Fruit fly (Drosophila melanogaster) whole organism, embryonic: ENCODE results near the gene CG17666.

Experiments
- Abd-B ChIP-seq: fragments of 200-800 bp; sonication (Bioruptor generic); optimal IDR thresholded peaks from 2 replicates; lab custom pipeline; 2018; ENCODE audit warnings: missing biosample characterization, mild to moderate bottlenecking, missing genetic modification characterization, moderate library complexity
- Antp ChIP-seq: fragments of 200-800 bp; sonication (Bioruptor generic); optimal IDR thresholded peaks from 3 replicates; lab custom pipeline; 2016; ENCODE audit warnings: missing biosample characterization, missing genetic modification characterization
- Bdp1 ChIP-seq: fragments of 200-800 bp; sonication (Bioruptor generic); optimal IDR thresholded peaks from 3 replicates; lab custom pipeline; 2016; ENCODE audit warnings: missing biosample characterization, missing genetic modification characterization
- Blimp-1 ChIP-seq: fragments of 200-800 bp; sonication (Bioruptor generic); optimal IDR thresholded peaks from 3 replicates; lab custom pipeline; 2018; ENCODE audit warnings: missing biosample characterization, missing genetic modification characterization, mild to moderate bottlenecking, moderate library complexity, missing genetic modification reagents
- BtbVII ChIP-seq: fragments of 200-800 bp; sonication (Bioruptor generic); optimal IDR thresholded peaks from 3 replicates; lab custom pipeline; 2017; ENCODE audit warnings: missing biosample characterization, mild to moderate bottlenecking, missing genetic modification characterization
- CG10543 ChIP-seq: fragments of 200-800 bp; sonication (Bioruptor generic); optimal IDR thresholded peaks from 3 replicates; lab custom pipeline; 2017; ENCODE audit warnings: missing biosample characterization, mild to moderate bottlenecking, missing genetic modification characterization, moderate library complexity
- CG11695 ChIP-seq: fragments of 200-800 bp; sonication (Bioruptor generic); IDR thresholded peaks from 3 replicates; pipeline ENCODE4 v1.3.6; 2022; ENCODE audit warnings: missing biosample characterization, missing genetic modification characterization
- CG11723 ChIP-seq: fragments of 200-800 bp; sonication (Bioruptor generic); optimal IDR thresholded peaks from 2 replicates; lab custom pipeline; 2017; ENCODE audit warnings: missing biosample characterization, mild to moderate bottlenecking, missing genetic modification characterization
- CG13287 ChIP-seq: fragments of 200-800 bp; sonication (Bioruptor generic); IDR thresholded peaks from 2 replicates; pipeline ENCODE4 v1.3.6; 2022; ENCODE audit warnings: missing biosample characterization, missing genetic modification characterization; ENCODE audit not compliant: partially characterized antibody
- CG13775 ChIP-seq: fragments of 200-800 bp; sonication (Bioruptor generic); optimal IDR thresholded peaks from 3 replicates; lab custom pipeline; 2017; ENCODE audit warnings: missing biosample characterization, mild to moderate bottlenecking, missing genetic modification characterization
- CG14667 ChIP-seq: fragments of 200-800 bp; sonication (Bioruptor generic); IDR thresholded peaks from 2 replicates; pipeline ENCODE4 v1.3.6; 2022; ENCODE audit warnings: missing biosample characterization, missing genetic modification characterization
- CG15479 ChIP-seq: fragments of 200-800 bp; sonication (Bioruptor generic); optimal IDR thresholded peaks from 3 replicates; lab custom pipeline; 2019; ENCODE audit warnings: missing biosample characterization, mild to moderate bottlenecking, missing genetic modification characterization, moderate library complexity
- CG15514 ChIP-seq: fragments of 200-800 bp; sonication (Bioruptor generic); optimal IDR thresholded peaks from 3 replicates; lab custom pipeline; 2017; ENCODE audit warnings: missing biosample characterization, missing genetic modification characterization, mild to moderate bottlenecking, moderate library complexity, missing genetic modification reagents
- CG18262 ChIP-seq: fragments of 200-800 bp; optimal IDR thresholded peaks from 3 replicates; lab custom pipeline; 2019; ENCODE audit warnings: missing biosample characterization, mild to moderate bottlenecking, missing genetic modification characterization, moderate library complexity
- CG2116 ChIP-seq: fragments of 200-800 bp; sonication (Bioruptor generic); optimal IDR thresholded peaks from 3 replicates; lab custom pipeline; 2018; ENCODE audit warnings: missing biosample characterization, mild to moderate bottlenecking, missing genetic modification characterization
- CG30020 ChIP-seq: fragments of 200-800 bp; optimal IDR thresholded peaks from 2 replicates; lab custom pipeline; 2019; ENCODE audit warnings: missing biosample characterization, mild to moderate bottlenecking, missing genetic modification characterization, moderate library complexity
- CG3847 ChIP-seq: fragments of 200-800 bp; sonication (Bioruptor generic); IDR thresholded peaks from 2 replicates; pipeline ENCODE4 v1.3.6; 2022; ENCODE audit warnings: missing biosample characterization, missing genetic modification characterization
- CG4328 ChIP-seq: fragments of 200-800 bp; sonication (Bioruptor generic); optimal IDR thresholded peaks from 3 replicates; lab custom pipeline; 2017; ENCODE audit warnings: missing biosample characterization, missing genetic modification reagents, missing genetic modification characterization
- CG6175 ChIP-seq: fragments of 200-800 bp; sonication (Bioruptor generic); IDR thresholded peaks from 3 replicates; pipeline ENCODE4 v1.3.6; 2022; ENCODE audit warnings: missing biosample characterization, missing genetic modification characterization
- CG6654 ChIP-seq: fragments of 200-800 bp; sonication (Bioruptor generic); optimal IDR thresholded peaks from 2 replicates; lab custom pipeline; 2017; ENCODE audit warnings: missing biosample characterization, mild to moderate bottlenecking, missing genetic modification characterization
- CG7357 ChIP-seq: fragments of 200-800 bp; sonication (Bioruptor generic); IDR thresholded peaks from 3 replicates; pipeline ENCODE4 v1.3.6; 2022; ENCODE audit warnings: missing biosample characterization, missing genetic modification characterization
- CG7786 ChIP-seq: fragments of 200-800 bp; sonication (Bioruptor generic); optimal IDR thresholded peaks from 2 replicates; lab custom pipeline; 2016; ENCODE audit warnings: missing biosample characterization, missing genetic modification characterization
- CG8388 ChIP-seq: fragments of 200-800 bp; sonication (Bioruptor generic); optimal IDR thresholded peaks from 2 replicates; lab custom pipeline; 2019; ENCODE audit warnings: missing biosample characterization, mild to moderate bottlenecking, missing genetic modification characterization, moderate library complexity
- Dip3 ChIP-seq: fragments of 200-800 bp; sonication (Bioruptor generic); optimal IDR thresholded peaks from 3 replicates; lab custom pipeline; 2016; ENCODE audit warnings: missing biosample characterization, missing genetic modification characterization
- Dll ChIP-seq: fragments of 200-800 bp; sonication (Bioruptor generic); IDR thresholded peaks from 4 replicates; pipeline ENCODE4 v1.3.6; 2022; ENCODE audit warnings: missing biosample characterization, missing genetic modification characterization; ENCODE audit not compliant: partially characterized antibody
- Doc3 ChIP-seq: fragments of 200-800 bp; sonication (Bioruptor generic); IDR thresholded peaks from 3 replicates; pipeline ENCODE4 v1.3.6; 2022; ENCODE audit warnings: missing biosample characterization, missing genetic modification characterization; ENCODE audit not compliant: partially characterized antibody
- Drgx ChIP-seq: fragments of 200-800 bp; sonication (Bioruptor generic); IDR thresholded peaks from 2 replicates; pipeline ENCODE4 v1.3.6; 2022; ENCODE audit warnings: missing biosample characterization, missing genetic modification characterization
- E2f1 ChIP-seq: fragments of 200-800 bp; sonication (Bioruptor generic); IDR thresholded peaks from 2 replicates; pipeline ENCODE4 v1.3.6; 2022; ENCODE audit warnings: missing biosample characterization, missing genetic modification characterization
- E2f2 ChIP-seq: fragments of 200-800 bp; sonication (Bioruptor generic); IDR thresholded peaks from 2 replicates; pipeline ENCODE4 v1.3.6; 2022; ENCODE audit warnings: missing biosample characterization, missing genetic modification characterization
- Fer3 ChIP-seq: fragments of 200-800 bp; sonication (Bioruptor generic); optimal IDR thresholded peaks from 2 replicates; lab custom pipeline; 2018; ENCODE audit warnings: missing biosample characterization, mild to moderate bottlenecking, missing genetic modification characterization, moderate library complexity
- H15 ChIP-seq: fragments of 200-800 bp; sonication (Bioruptor generic); IDR thresholded peaks from 3 replicates; pipeline ENCODE4 v1.3.6; 2022; ENCODE audit warnings: missing biosample characterization, missing genetic modification characterization
- Hmx ChIP-seq: fragments of 200-800 bp; sonication (Bioruptor generic); optimal IDR thresholded peaks from 2 replicates; lab custom pipeline; 2016; ENCODE audit warnings: missing biosample characterization, missing genetic modification characterization
- Sry-β ChIP-seq: fragments of 200-800 bp; sonication (Bioruptor generic); optimal IDR thresholded peaks from 2 replicates; lab custom pipeline; 2018; ENCODE audit warnings: missing biosample characterization, mild to moderate bottlenecking, missing genetic modification characterization, moderate library complexity
- Xbp1 ChIP-seq: fragments of 200-800 bp; sonication (Bioruptor generic); optimal IDR thresholded peaks from 3 replicates; lab custom pipeline; 2016; ENCODE audit warnings: missing biosample characterization, mild to moderate bottlenecking, missing genetic modification characterization
- amos ChIP-seq: fragments of 200-800 bp; sonication (Bioruptor generic); IDR thresholded peaks from 2 replicates; pipeline ENCODE4 v1.3.6; 2022; ENCODE audit warnings: missing biosample characterization, missing genetic modification characterization; ENCODE audit not compliant: partially characterized antibody
- bcd ChIP-seq: fragments of 200-800 bp; sonication (Bioruptor generic); optimal IDR thresholded peaks from 2 replicates; lab custom pipeline; 2017; ENCODE audit warnings: missing biosample characterization, mild to moderate bottlenecking, missing genetic modification characterization
- dmrt11E ChIP-seq: fragments of 200-800 bp; sonication (Bioruptor generic); optimal IDR thresholded peaks from 3 replicates; lab custom pipeline; 2018; ENCODE audit warnings: missing biosample characterization, mild to moderate bottlenecking, missing genetic modification characterization, moderate library complexity
- h ChIP-seq: fragments of >200 bp; optimal IDR thresholded peaks from 2 replicates; lab custom pipeline; 2017
- her ChIP-seq: fragments of 200-800 bp; sonication (Bioruptor generic); optimal IDR thresholded peaks from 2 replicates; lab custom pipeline; 2016; ENCODE audit warnings: missing biosample characterization, missing genetic modification characterization
- inv ChIP-seq: fragments of 200-800 bp; sonication (Bioruptor generic); IDR thresholded peaks from 2 replicates; pipeline ENCODE4 v1.3.6; 2022; ENCODE audit warnings: missing biosample characterization, missing genetic modification characterization; ENCODE audit not compliant: partially characterized antibody
- nerfin-2 ChIP-seq: fragments of 200-800 bp; sonication (Bioruptor generic); IDR thresholded peaks from 2 replicates; pipeline ENCODE4 v1.3.6; 2022; ENCODE audit warnings: missing biosample characterization, missing genetic modification characterization; ENCODE audit not compliant: partially characterized antibody
- org-1 ChIP-seq: fragments of 200-800 bp; sonication (Bioruptor generic); optimal IDR thresholded peaks from 2 replicates; lab custom pipeline; 2017; ENCODE audit warnings: missing biosample characterization, missing genetic modification characterization
- pb ChIP-seq: fragments of 200-800 bp; sonication (Bioruptor generic); optimal IDR thresholded peaks from 3 replicates; lab custom pipeline; 2016; ENCODE audit warnings: missing biosample characterization, missing genetic modification characterization
- phol ChIP-seq: fragments of 200-800 bp; sonication (Bioruptor generic); optimal IDR thresholded peaks from 3 replicates; lab custom pipeline; 2018; ENCODE audit warnings: missing biosample characterization, mild to moderate bottlenecking, missing genetic modification characterization, moderate library complexity
- prd ChIP-seq, 3 experiments: fragments of >200 bp in 2 of 3; fragments of 200-800 bp in 1 of 3; sonication (Bioruptor generic) in 1 of 3; optimal IDR thresholded peaks in 2 of 3; IDR thresholded peaks in 1 of 3; 2 replicates in 2 of 3; 3 replicates in 1 of 3; pipeline versions ENCODE4 v1.3.6 to Lab custom; 2017 to 2022; ENCODE audit warnings: missing biosample characterization in 1 of 3, missing genetic modification characterization in 1 of 3
- pum ChIP-seq: fragments of 200-800 bp; sonication (Bioruptor generic); optimal IDR thresholded peaks from 2 replicates; lab custom pipeline; 2016; ENCODE audit warnings: missing biosample characterization, missing genetic modification characterization
- row ChIP-seq: fragments of 200-800 bp; sonication (Bioruptor generic); IDR thresholded peaks from 3 replicates; pipeline ENCODE4 v1.3.6; 2022; ENCODE audit warnings: missing biosample characterization, missing genetic modification characterization
- sens-2 ChIP-seq: fragments of 200-800 bp; sonication (Bioruptor generic); IDR thresholded peaks from 2 replicates; pipeline ENCODE4 v1.3.6; 2022; ENCODE audit warnings: missing biosample characterization, missing genetic modification characterization
- seq ChIP-seq: fragments of 200-800 bp; sonication (Bioruptor generic); IDR thresholded peaks from 2 replicates; pipeline ENCODE4 v1.3.6; 2022; ENCODE audit warnings: missing biosample characterization, missing genetic modification characterization
- sisA ChIP-seq: fragments of 200-800 bp; sonication (Bioruptor generic); IDR thresholded peaks from 2 replicates; pipeline ENCODE4 v1.3.6; 2022; ENCODE audit warnings: missing biosample characterization, missing genetic modification characterization
- wek ChIP-seq: fragments of 200-800 bp; sonication (Bioruptor generic); optimal IDR thresholded peaks from 3 replicates; lab custom pipeline; 2018; ENCODE audit warnings: missing biosample characterization, mild to moderate bottlenecking, missing genetic modification characterization, moderate library complexity

CG17666 gene

dm6 chr3L:12732742-12733141 lies 48.4 kb upstream of the CG17666 start (continued):
- TF ChIP-seq bcd (GFP tag; lab: Kevin White, UChicago) (no peak), row (GFP tag; lab: Robert Waterston, UW) (no peak), CG6175 (no peak), CG13287 (GFP tag; lab: Robert Waterston, UW) (peak; percentile 77), CG4328 (no peak), Dip3 (GFP tag; lab: Kevin White, UChicago) (no peak), phol (no peak), Hmx (GFP tag; lab: Kevin White, UChicago) (no peak), CG15514 (GFP tag; lab: Kevin White, UChicago) (peak; percentile 99), sens-2 (GFP tag; lab: Robert Waterston, UW) (no peak), pum (GFP tag; lab: Kevin White, UChicago) (no peak), Fer3 (tag; lab: Kevin White, UChicago) (no peak), Antp (GFP tag; lab: Kevin White, UChicago) (no peak), CG10543 (GFP tag; lab: Kevin White, UChicago) (no peak), CG30020 (tag; lab: Kevin White, UChicago) (peak; percentile 22), Xbp1 (no peak), H15 (GFP tag; lab: Robert Waterston, UW) (no peak), CG2116 (GFP tag; lab: Kevin White, UChicago) (peak; percentile 79), CG13775 (GFP tag; lab: Kevin White, UChicago) (no peak), org-1 (no peak), Drgx (GFP tag; lab: Robert Waterston, UW) (no peak), CG14667 (no peak), CG6654 (GFP tag; lab: Kevin White, UChicago) (no peak), CG3847 (no peak), Blimp-1 (GFP tag; lab: Kevin White, UChicago) (no peak), BtbVII (GFP tag; lab: Kevin White, UChicago) (no peak), E2f1 (GFP tag; lab: Robert Waterston, UW) (no peak), Doc3 (peak; percentile 48; the same call in 2 of the 3 replicates), Sry-β (no peak), Dll (peak; percentile 68; the same call in 3 of the 4 replicates), CG15479 (GFP tag; lab: Kevin White, UChicago) (no peak), seq (GFP tag; lab: Robert Waterston, UW) (no peak), Bdp1 (GFP tag; lab: Kevin White, UChicago) (no peak), inv (peak; percentile 47; the same call in 1 of the 2 replicates), amos (peak; percentile 75; the same call in 1 of the 2 replicates), CG7786 (GFP tag; lab: Kevin White, UChicago) (no peak), Abd-B (GFP tag; lab: Kevin White, UChicago) (no peak), pb (GFP tag; lab: Kevin White, UChicago) (no peak), CG8388 (GFP tag; lab: Kevin White, UChicago) (no peak), CG11723 (GFP tag; lab: Kevin White, UChicago) (no peak), wek (GFP tag; lab: Kevin White, UChicago) (no peak), CG7357 (GFP tag; lab: Robert Waterston, UW) (no peak), E2f2 (GFP tag; lab: Robert Waterston, UW) (peak; percentile 100), sisA (GFP tag; lab: Robert Waterston, UW) (no peak), nerfin-2 (GFP tag; lab: Robert Waterston, UW) (peak; percentile 55; the same call in 1 of the 2 replicates), prd (optimal IDR thresholded peaks at IDR 0.05; lab: Kevin White, UChicago) (no peak), prd (GFP tag; IDR thresholded peaks at IDR 0.05; lab: Robert Waterston, UW) (no peak), her (GFP tag; lab: Kevin White, UChicago) (no peak), dmrt11E (tag; lab: Kevin White, UChicago) (no peak), CG11695 (GFP tag; lab: Robert Waterston, UW) (no peak), h (no peak), CG18262 (tag; lab: Kevin White, UChicago) (no peak)
